Fruit fly (Drosophila melanogaster) whole organism, embryonic: ENCODE measurements around the gene CG6843.

Experiments
- Ada2b ChIP-seq: fragments of 200-800 bp; sonication (Bioruptor generic); IDR thresholded peaks from 2 replicates; pipeline ENCODE4 v1.3.6; 2022; ENCODE audit warnings: missing biosample characterization, missing genetic modification characterization
- CG10366 ChIP-seq: fragments of 200-800 bp; sonication (Bioruptor generic); IDR thresholded peaks from 2 replicates; pipeline ENCODE4 v1.3.6; 2022; ENCODE audit warnings: missing biosample characterization, missing genetic modification characterization
- CG10462 ChIP-seq: fragments of 200-800 bp; sonication (Bioruptor generic); optimal IDR thresholded peaks from 2 replicates; lab custom pipeline; 2016; ENCODE audit warnings: missing biosample characterization, missing genetic modification characterization
- CG10654 ChIP-seq: fragments of 200-800 bp; sonication (Bioruptor generic); optimal IDR thresholded peaks from 2 replicates; lab custom pipeline; 2016; ENCODE audit warnings: missing biosample characterization, missing genetic modification characterization
- CG14710 ChIP-seq: fragments of 200-800 bp; sonication (Bioruptor generic); optimal IDR thresholded peaks from 3 replicates; lab custom pipeline; 2019; ENCODE audit warnings: missing biosample characterization, mild to moderate bottlenecking, missing genetic modification characterization, moderate library complexity
- CG17186 ChIP-seq: fragments of 200-800 bp; sonication (Bioruptor generic); optimal IDR thresholded peaks from 3 replicates; lab custom pipeline; 2017; ENCODE audit warnings: missing biosample characterization, missing genetic modification reagents, missing genetic modification characterization
- CG17385 ChIP-seq: fragments of 200-800 bp; sonication (Bioruptor generic); optimal IDR thresholded peaks from 3 replicates; lab custom pipeline; 2018; ENCODE audit warnings: missing biosample characterization, mild to moderate bottlenecking, missing genetic modification characterization
- CG17829 ChIP-seq: fragments of 200-800 bp; optimal IDR thresholded peaks from 2 replicates; lab custom pipeline; 2019; ENCODE audit warnings: missing biosample characterization, mild to moderate bottlenecking, missing genetic modification characterization, moderate library complexity
- CG18011 ChIP-seq: fragments of 200-800 bp; sonication (Bioruptor generic); optimal IDR thresholded peaks from 2 replicates; lab custom pipeline; 2017; ENCODE audit warnings: missing biosample characterization, missing genetic modification characterization, mild to moderate bottlenecking, moderate library complexity, missing genotype
- CG18262 ChIP-seq: fragments of 200-800 bp; optimal IDR thresholded peaks from 3 replicates; lab custom pipeline; 2019; ENCODE audit warnings: missing biosample characterization, mild to moderate bottlenecking, missing genetic modification characterization, moderate library complexity
- CG2678 ChIP-seq: fragments of 200-800 bp; sonication (Bioruptor generic); optimal IDR thresholded peaks from 3 replicates; lab custom pipeline; 2019; ENCODE audit warnings: missing biosample characterization, mild to moderate bottlenecking, missing genetic modification characterization, moderate library complexity
- CG2712 ChIP-seq: fragments of 200-800 bp; optimal IDR thresholded peaks from 3 replicates; lab custom pipeline; 2019; ENCODE audit warnings: missing biosample characterization, mild to moderate bottlenecking, missing genetic modification characterization, moderate library complexity
- CG33557 ChIP-seq: fragments of 200-800 bp; sonication (Bioruptor generic); optimal IDR thresholded peaks from 2 replicates; lab custom pipeline; 2019; ENCODE audit warnings: missing biosample characterization, mild to moderate bottlenecking, missing genetic modification characterization, moderate library complexity
- CG3407 ChIP-seq: fragments of 200-800 bp; sonication (Bioruptor generic); optimal IDR thresholded peaks from 2 replicates; lab custom pipeline; 2018; ENCODE audit warnings: missing biosample characterization, mild to moderate bottlenecking, missing genetic modification characterization
- CG6175 ChIP-seq: fragments of 200-800 bp; sonication (Bioruptor generic); IDR thresholded peaks from 3 replicates; pipeline ENCODE4 v1.3.6; 2022; ENCODE audit warnings: missing biosample characterization, missing genetic modification characterization
- CG6654 ChIP-seq: fragments of 200-800 bp; sonication (Bioruptor generic); optimal IDR thresholded peaks from 2 replicates; lab custom pipeline; 2017; ENCODE audit warnings: missing biosample characterization, mild to moderate bottlenecking, missing genetic modification characterization
- CG8281 ChIP-seq: fragments of 200-800 bp; sonication (Bioruptor generic); optimal IDR thresholded peaks from 2 replicates; lab custom pipeline; 2018; ENCODE audit warnings: missing biosample characterization, mild to moderate bottlenecking, missing genetic modification characterization, moderate library complexity
- CG9437 ChIP-seq: fragments of 200-800 bp; sonication (Bioruptor generic); optimal IDR thresholded peaks from 2 replicates; lab custom pipeline; 2018; ENCODE audit warnings: missing biosample characterization, mild to moderate bottlenecking, missing genetic modification characterization
- CG9727 ChIP-seq: fragments of 200-800 bp; sonication (Bioruptor generic); optimal IDR thresholded peaks from 3 replicates; lab custom pipeline; 2017; ENCODE audit warnings: missing biosample characterization, mild to moderate bottlenecking, missing genetic modification characterization
- D19B ChIP-seq: fragments of 200-800 bp; sonication (Bioruptor generic); optimal IDR thresholded peaks from 2 replicates; lab custom pipeline; 2017; ENCODE audit warnings: missing biosample characterization, mild to moderate bottlenecking, missing genetic modification characterization
- Dbx ChIP-seq: fragments of 200-800 bp; sonication (Bioruptor generic); IDR thresholded peaks from 3 replicates; pipeline ENCODE4 v1.3.6; 2022; ENCODE audit warnings: missing biosample characterization, missing genetic modification characterization
- Dip2 ChIP-seq: fragments of 200-800 bp; sonication (Bioruptor generic); IDR thresholded peaks from 2 replicates; pipeline ENCODE4 v1.3.6; 2022; ENCODE audit warnings: missing biosample characterization, missing genetic modification characterization
- Dp ChIP-seq: fragments of 200-800 bp; sonication (Bioruptor generic); optimal IDR thresholded peaks from 2 replicates; lab custom pipeline; 2018; ENCODE audit warnings: missing biosample characterization, mild to moderate bottlenecking, missing genetic modification characterization, moderate library complexity
- E2f1 ChIP-seq: fragments of 200-800 bp; sonication (Bioruptor generic); IDR thresholded peaks from 2 replicates; pipeline ENCODE4 v1.3.6; 2022; ENCODE audit warnings: missing biosample characterization, missing genetic modification characterization
- Elba2 ChIP-seq: fragments of 200-800 bp; sonication (Bioruptor generic); optimal IDR thresholded peaks from 3 replicates; lab custom pipeline; 2016; ENCODE audit warnings: missing biosample characterization, missing genetic modification characterization
- Gug ChIP-seq: fragments of 200-800 bp; sonication (Bioruptor generic); IDR thresholded peaks from 4 replicates; pipeline ENCODE4 v1.3.6; 2022; ENCODE audit warnings: missing biosample characterization, missing genetic modification characterization
- Hey ChIP-seq: fragments of 200-800 bp; sonication (Bioruptor generic); optimal IDR thresholded peaks from 3 replicates; lab custom pipeline; 2018; ENCODE audit warnings: missing biosample characterization, mild to moderate bottlenecking, missing genetic modification characterization
- Hr51 ChIP-seq, 2 experiments: fragments of 200-800 bp; sonication (Bioruptor generic); optimal IDR thresholded peaks; 2 replicates in 1 of 2; 3 replicates in 1 of 2; lab custom pipeline; 2016 to 2018; ENCODE audit warnings: missing biosample characterization in 2 of 2, missing genetic modification characterization in 2 of 2, mild to moderate bottlenecking in 1 of 2, moderate library complexity in 1 of 2
- MBD-R2 ChIP-seq: fragments of 200-800 bp; sonication (Bioruptor generic); IDR thresholded peaks from 2 replicates; pipeline ENCODE4 v1.3.6; 2022; ENCODE audit warnings: missing biosample characterization, missing genetic modification characterization
- Mes4 ChIP-seq: fragments of 200-800 bp; sonication (Bioruptor generic); optimal IDR thresholded peaks from 2 replicates; lab custom pipeline; 2016; ENCODE audit warnings: missing biosample characterization, missing genetic modification characterization
- Neu2 ChIP-seq: fragments of 200-800 bp; sonication (Bioruptor generic); optimal IDR thresholded peaks from 3 replicates; lab custom pipeline; 2016; ENCODE audit warnings: missing biosample characterization, missing genetic modification characterization, borderline replicate concordance
- Oaz ChIP-seq: fragments of 200-800 bp; sonication (Bioruptor generic); IDR thresholded peaks from 2 replicates; pipeline ENCODE4 v1.3.6; 2022; ENCODE audit warnings: missing biosample characterization, missing genetic modification characterization
- Sox100B ChIP-seq: fragments of 200-800 bp; sonication (Bioruptor generic); optimal IDR thresholded peaks from 3 replicates; lab custom pipeline; 2018; ENCODE audit warnings: missing biosample characterization, mild to moderate bottlenecking, missing genetic modification characterization
- Sry-δ ChIP-seq: fragments of 200-800 bp; sonication (Bioruptor generic); optimal IDR thresholded peaks from 2 replicates; lab custom pipeline; 2016; ENCODE audit warnings: missing biosample characterization, missing genetic modification characterization
- bcd ChIP-seq: fragments of 200-800 bp; sonication (Bioruptor generic); optimal IDR thresholded peaks from 2 replicates; lab custom pipeline; 2017; ENCODE audit warnings: missing biosample characterization, mild to moderate bottlenecking, missing genetic modification characterization
- cad ChIP-seq: fragments of >200 bp; optimal IDR thresholded peaks from 2 replicates; lab custom pipeline; 2017; ENCODE audit warnings: missing biosample characterization, missing genetic modification characterization
- cg ChIP-seq: fragments of 200-800 bp; sonication (Bioruptor generic); optimal IDR thresholded peaks from 3 replicates; lab custom pipeline; 2019; ENCODE audit warnings: missing biosample characterization, mild to moderate bottlenecking, missing genetic modification characterization, moderate library complexity
- fd102C ChIP-seq: fragments of 200-800 bp; sonication (Bioruptor generic); optimal IDR thresholded peaks from 2 replicates; lab custom pipeline; 2018; ENCODE audit warnings: missing biosample characterization, mild to moderate bottlenecking, missing genetic modification characterization, moderate library complexity
- fru ChIP-seq: fragments of >200 bp; optimal IDR thresholded peaks from 2 replicates; lab custom pipeline; 2017
- gcm ChIP-seq: fragments of 200-800 bp; sonication (Bioruptor generic); optimal IDR thresholded peaks from 2 replicates; lab custom pipeline; 2019; ENCODE audit warnings: missing biosample characterization, mild to moderate bottlenecking, missing genetic modification characterization, moderate library complexity
- gem ChIP-seq: fragments of 200-800 bp; sonication (Bioruptor generic); optimal IDR thresholded peaks from 2 replicates; lab custom pipeline; 2019; ENCODE audit warnings: missing biosample characterization, mild to moderate bottlenecking, missing genetic modification characterization, moderate library complexity
- grn ChIP-seq: fragments of 200-800 bp; sonication (Bioruptor generic); optimal IDR thresholded peaks from 3 replicates; lab custom pipeline; 2017; ENCODE audit warnings: missing biosample characterization, missing genetic modification characterization
- ind ChIP-seq: fragments of 200-800 bp; sonication (Bioruptor generic); optimal IDR thresholded peaks from 3 replicates; lab custom pipeline; 2016; ENCODE audit warnings: missing biosample characterization, missing genetic modification characterization
- jigr1 ChIP-seq: fragments of 200-800 bp; sonication (Bioruptor generic); IDR thresholded peaks from 3 replicates; pipeline ENCODE4 v1.3.6; 2022; ENCODE audit warnings: missing biosample characterization, missing genetic modification characterization
- lilli ChIP-seq: fragments of 200-800 bp; sonication (Bioruptor generic); optimal IDR thresholded peaks from 3 replicates; lab custom pipeline; 2016; ENCODE audit warnings: missing biosample characterization, missing genetic modification characterization
- org-1 ChIP-seq: fragments of 200-800 bp; sonication (Bioruptor generic); optimal IDR thresholded peaks from 2 replicates; lab custom pipeline; 2017; ENCODE audit warnings: missing biosample characterization, missing genetic modification characterization
- pnt ChIP-seq: fragments of 200-800 bp; sonication (Bioruptor generic); optimal IDR thresholded peaks from 3 replicates; lab custom pipeline; 2016; ENCODE audit warnings: missing biosample characterization, missing genetic modification characterization
- sr ChIP-seq: fragments of 200-800 bp; sonication (Bioruptor generic); IDR thresholded peaks from 3 replicates; pipeline ENCODE4 v1.3.6; 2022; ENCODE audit warnings: missing biosample characterization, missing genetic modification characterization
- tll ChIP-seq, 2 experiments: fragments of 200-800 bp in 1 of 2; fragments of >200 bp in 1 of 2; sonication (Bioruptor generic) in 1 of 2; optimal IDR thresholded peaks; 2 replicates each; lab custom pipeline; 2017 to 2019; ENCODE audit warnings: missing biosample characterization in 2 of 2, missing genetic modification characterization in 2 of 2, mild to moderate bottlenecking in 1 of 2, moderate library complexity in 1 of 2
- ttk ChIP-seq: fragments of 200-800 bp; sonication (Bioruptor generic); IDR thresholded peaks from 2 replicates; pipeline ENCODE4 v2.1.2; 2022; ENCODE audit warnings: missing biosample characterization, missing genetic modification characterization
- vnd ChIP-seq: fragments of 200-800 bp; sonication (Bioruptor generic); IDR thresholded peaks from 3 replicates; pipeline ENCODE4 v1.3.6; 2022; ENCODE audit warnings: missing biosample characterization, missing genetic modification characterization; ENCODE audit not compliant: partially characterized antibody
- wek ChIP-seq: fragments of 200-800 bp; sonication (Bioruptor generic); optimal IDR thresholded peaks from 3 replicates; lab custom pipeline; 2018; ENCODE audit warnings: missing biosample characterization, mild to moderate bottlenecking, missing genetic modification characterization, moderate library complexity

The CG6843 gene

dm6 chr3L:18872440-18872839 is 29.0 kb upstream of the CG6843 start, which contains the start of the genes Rad9 and Uggt (continued):
- TF ChIP-seq CG8281 (tag; lab: Kevin White, UChicago) (no peak), fru (lab: Kevin White, UChicago) (no peak), CG2712 (tag; lab: Kevin White, UChicago) (peak; percentile 56), org-1 (no peak), Mes4 (no peak), CG17829 (peak; percentile 53), Oaz (GFP tag; lab: Robert Waterston, UW) (no peak), CG10654 (GFP tag; lab: Kevin White, UChicago) (peak; percentile 26), CG6654 (GFP tag; lab: Kevin White, UChicago) (no peak), CG10366 (no peak), CG33557 (GFP tag; lab: Kevin White, UChicago) (no peak), ind (no peak), CG10462 (no peak), MBD-R2 (GFP tag; lab: Robert Waterston, UW) (peak; percentile 61; the same call in 1 of the 2 replicates), CG9727 (peak; percentile 30), CG17385 (GFP tag; lab: Kevin White, UChicago) (no peak), bcd (GFP tag; lab: Kevin White, UChicago) (no peak), vnd (GFP tag; lab: Robert Waterston, UW) (no peak), wek (GFP tag; lab: Kevin White, UChicago) (no peak), gcm (GFP tag; lab: Kevin White, UChicago) (no peak), E2f1 (GFP tag; lab: Robert Waterston, UW) (no peak), D19B (GFP tag; lab: Kevin White, UChicago) (no peak), ttk (no peak), Gug (GFP tag; lab: Robert Waterston, UW) (no peak), CG3407 (GFP tag; lab: Kevin White, UChicago) (no peak), cg (GFP tag; lab: Kevin White, UChicago) (no peak), Elba2 (no peak), CG17186 (no peak), jigr1 (GFP tag; lab: Robert Waterston, UW) (no peak), gem (tag; lab: Kevin White, UChicago) (no peak), Dp (GFP tag; lab: Kevin White, UChicago) (peak; percentile 58), CG14710 (tag; lab: Kevin White, UChicago) (peak; percentile 73), Sry-δ (no peak), CG9437 (peak; percentile 31), CG6175 (GFP tag; lab: Robert Waterston, UW) (no peak), cad (no peak), fd102C (GFP tag; lab: Kevin White, UChicago) (no peak), Hr51 (GFP tag; optimal IDR thresholded peaks at IDR 0.05; lab: Kevin White, UChicago) (no peak), CG18011 (GFP tag; lab: Kevin White, UChicago) (no peak), tll (GFP tag; optimal IDR thresholded peaks at IDR 0.05; lab: Kevin White, UChicago) (no peak), CG2678 (tag; lab: Kevin White, UChicago) (no peak), CG18262 (tag; lab: Kevin White, UChicago) (no peak), Hey (tag; lab: Kevin White, UChicago) (no peak), Dip2 (GFP tag; lab: Robert Waterston, UW) (no peak), sr (GFP tag; lab: Robert Waterston, UW) (no peak), lilli (GFP tag; lab: Kevin White, UChicago) (peak; percentile 7), Dbx (GFP tag; lab: Robert Waterston, UW) (no peak), Neu2 (no peak), Sox100B (GFP tag; lab: Kevin White, UChicago) (no peak), Ada2b (no peak), grn (GFP tag; lab: Kevin White, UChicago) (no peak), pnt (GFP tag; lab: Kevin White, UChicago) (no peak)
